Worm (Caenorhabditis elegans): ENCODE measurements around the gene W02F12.2.

DNA sequence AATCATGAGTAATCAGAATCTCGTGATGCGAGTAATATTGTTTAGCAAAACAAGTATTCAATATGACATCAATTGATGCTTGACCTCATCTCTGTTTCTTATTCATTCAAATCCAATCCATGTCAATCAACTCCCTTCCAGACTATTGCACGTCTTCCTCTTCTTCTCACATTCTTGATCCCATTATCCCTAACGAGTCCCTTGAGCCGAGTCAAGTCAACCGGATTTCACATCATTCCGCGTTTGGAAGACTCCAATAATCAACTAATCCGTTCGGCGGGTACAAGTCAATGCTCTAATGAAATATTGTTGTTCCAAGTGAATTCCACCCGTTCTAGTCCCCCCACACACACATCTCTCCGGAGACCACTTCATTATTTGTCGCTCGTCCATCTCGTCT, 28.8 kb upstream of the W02F12.2 start:
- no peak for TF ChIP-seq unc-62 (GFP tag; optimal IDR thresholded peaks at IDR 0.05 in 1 of 2)
- TF ChIP-seq unc-62 (tag; optimal IDR thresholded peaks at IDR 0.05), result no peak
- no peak for TF ChIP-seq lir-3 (tag; optimal IDR thresholded peaks at IDR 0.05)
- TF ChIP-seq aly-2 (tag; optimal IDR thresholded peaks at IDR 0.05), result no peak
- no peak for TF ChIP-seq nhr-6 (tag; optimal IDR thresholded peaks at IDR 0.05)
- no peak for TF ChIP-seq pha-4 (GFP tag; IDR thresholded peaks at IDR 0.05)
- TF ChIP-seq pha-4 (tag; optimal IDR thresholded peaks at IDR 0.05), result no peak
- TF ChIP-seq pqm-1 (tag; optimal IDR thresholded peaks at IDR 0.05), result no peak
- TF ChIP-seq nhr-111 (GFP tag; optimal IDR thresholded peaks at IDR 0.05), result no peak
- no peak for TF ChIP-seq snpc-4 (tag; optimal IDR thresholded peaks at IDR 0.05)
- TF ChIP-seq dve-1 (tag; optimal IDR thresholded peaks at IDR 0.05; ENCODE audit: insufficient read depth), result no peak

All from whole organism, L4 larva.